Fruit fly (Drosophila melanogaster) S2 (cell line): Measurements from ENCODE around the gene CG8915.

ENCODE experiments used
- CG8478 ChIP-seq: fragments of >200 bp; optimal IDR thresholded peaks from 2 replicates; lab custom pipeline; 2018
- CTCF ChIP-seq, 2 experiments: fragments of >200 bp; optimal IDR thresholded peaks; 2 replicates each; lab custom pipeline; 2018

DNA sequence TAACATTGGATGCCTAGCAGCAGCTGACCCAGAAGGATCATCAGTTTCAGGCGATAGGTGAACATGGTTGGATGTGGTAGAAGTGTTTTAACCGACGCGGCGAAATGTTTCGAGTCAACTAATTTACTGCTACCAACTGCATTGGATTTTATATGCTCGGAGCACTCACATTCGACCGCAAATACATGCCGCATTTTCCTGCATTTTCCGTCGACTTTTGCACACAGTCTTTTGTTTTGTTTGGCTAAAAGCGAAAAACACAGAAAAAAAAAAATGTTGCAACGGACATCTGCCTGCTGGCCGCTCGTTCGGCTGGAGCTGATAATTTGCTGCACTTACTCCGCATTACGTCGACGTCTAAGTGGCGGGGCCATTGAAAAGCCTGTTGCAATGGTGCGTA, 34.9 kb downstream of the CG8915 start, which contains the start of gene CG12995:
- TF ChIP-seq CTCF (optimal IDR thresholded peaks at IDR 0.05; lab: Kevin White, UChicago) (no peak), CG8478 (lab: Kevin White, UChicago) (no peak)
